Fruit fly (Drosophila melanogaster) whole organism, embryonic: Measurements from ENCODE around the gene CG7231.

ENCODE experiments used
- CG10321 ChIP-seq: fragments of 200-800 bp; sonication (Bioruptor generic); IDR thresholded peaks from 2 replicates; pipeline ENCODE4 v1.3.6; 2022; ENCODE audit warnings: missing biosample characterization, missing genetic modification characterization
- CG10462 ChIP-seq: fragments of 200-800 bp; sonication (Bioruptor generic); optimal IDR thresholded peaks from 2 replicates; lab custom pipeline; 2016; ENCODE audit warnings: missing biosample characterization, missing genetic modification characterization
- CG13123 ChIP-seq: fragments of 200-800 bp; sonication (Bioruptor generic); optimal IDR thresholded peaks from 2 replicates; lab custom pipeline; 2016; ENCODE audit warnings: missing biosample characterization, missing genetic modification characterization
- CG15479 ChIP-seq: fragments of 200-800 bp; sonication (Bioruptor generic); optimal IDR thresholded peaks from 3 replicates; lab custom pipeline; 2019; ENCODE audit warnings: missing biosample characterization, mild to moderate bottlenecking, missing genetic modification characterization, moderate library complexity
- CG15514 ChIP-seq: fragments of 200-800 bp; sonication (Bioruptor generic); optimal IDR thresholded peaks from 3 replicates; lab custom pipeline; 2017; ENCODE audit warnings: missing biosample characterization, missing genetic modification characterization, mild to moderate bottlenecking, moderate library complexity, missing genetic modification reagents
- CG18764 ChIP-seq: fragments of 200-800 bp; sonication (Bioruptor generic); optimal IDR thresholded peaks from 3 replicates; lab custom pipeline; 2016; ENCODE audit warnings: missing biosample characterization, missing genetic modification characterization
- CG2116 ChIP-seq: fragments of 200-800 bp; sonication (Bioruptor generic); optimal IDR thresholded peaks from 3 replicates; lab custom pipeline; 2018; ENCODE audit warnings: missing biosample characterization, mild to moderate bottlenecking, missing genetic modification characterization
- CG2120 ChIP-seq: fragments of 200-800 bp; sonication (Bioruptor generic); optimal IDR thresholded peaks from 3 replicates; lab custom pipeline; 2016; ENCODE audit warnings: missing biosample characterization, missing genetic modification characterization
- CG2875 ChIP-seq: fragments of 200-800 bp; sonication (Bioruptor generic); optimal IDR thresholded peaks from 2 replicates; lab custom pipeline; 2017; ENCODE audit warnings: missing biosample characterization, mild to moderate bottlenecking, missing genetic modification characterization, missing genetic modification reagents
- CG34376 ChIP-seq: fragments of 200-800 bp; sonication (Bioruptor generic); optimal IDR thresholded peaks from 2 replicates; lab custom pipeline; 2018; ENCODE audit warnings: missing biosample characterization, mild to moderate bottlenecking, missing genetic modification characterization
- CG3847 ChIP-seq: fragments of 200-800 bp; sonication (Bioruptor generic); IDR thresholded peaks from 2 replicates; pipeline ENCODE4 v1.3.6; 2022; ENCODE audit warnings: missing biosample characterization, missing genetic modification characterization
- CG7357 ChIP-seq: fragments of 200-800 bp; sonication (Bioruptor generic); IDR thresholded peaks from 3 replicates; pipeline ENCODE4 v1.3.6; 2022; ENCODE audit warnings: missing biosample characterization, missing genetic modification characterization
- CrebB ChIP-seq: fragments of 200-800 bp; sonication (Bioruptor generic); optimal IDR thresholded peaks from 3 replicates; lab custom pipeline; 2018; ENCODE audit warnings: missing biosample characterization, mild to moderate bottlenecking, missing genetic modification characterization
- D19A ChIP-seq: fragments of 200-800 bp; optimal IDR thresholded peaks from 3 replicates; lab custom pipeline; 2019; ENCODE audit warnings: missing biosample characterization, mild to moderate bottlenecking, missing genetic modification characterization, moderate library complexity
- Dfd ChIP-seq, 2 experiments: fragments of >200 bp; optimal IDR thresholded peaks; 2 replicates each; lab custom pipeline; 2017; ENCODE audit warnings: missing biosample characterization in 2 of 2, missing genetic modification characterization in 2 of 2
- Dp ChIP-seq: fragments of 200-800 bp; sonication (Bioruptor generic); optimal IDR thresholded peaks from 2 replicates; lab custom pipeline; 2018; ENCODE audit warnings: missing biosample characterization, mild to moderate bottlenecking, missing genetic modification characterization, moderate library complexity
- GATAe ChIP-seq: fragments of 200-800 bp; sonication (Bioruptor generic); conservative IDR thresholded peaks from 2 replicates; pipeline ENCODE4 v1.3.6; 2022; ENCODE audit warnings: missing biosample characterization, missing genetic modification characterization
- Hmr ChIP-seq: fragments of 200-800 bp; sonication (Bioruptor generic); optimal IDR thresholded peaks from 3 replicates; lab custom pipeline; 2017; ENCODE audit warnings: mild to moderate bottlenecking, missing biosample characterization, missing genetic modification reagents, missing genetic modification characterization
- NC2β ChIP-seq: fragments of 200-800 bp; sonication (Bioruptor generic); optimal IDR thresholded peaks from 2 replicates; lab custom pipeline; 2016; ENCODE audit warnings: missing biosample characterization, missing genetic modification characterization
- Nf-YC ChIP-seq: fragments of 200-800 bp; optimal IDR thresholded peaks from 3 replicates; lab custom pipeline; 2019; ENCODE audit warnings: missing biosample characterization, mild to moderate bottlenecking, missing genetic modification characterization, moderate library complexity
- Ravus ChIP-seq: fragments of 200-800 bp; sonication (Bioruptor generic); IDR thresholded peaks from 2 replicates; pipeline ENCODE4 v1.3.6; 2022; ENCODE audit warnings: missing biosample characterization, missing genetic modification characterization
- Rx ChIP-seq: fragments of 200-800 bp; sonication (Bioruptor generic); IDR thresholded peaks from 2 replicates; pipeline ENCODE4 v1.3.6; 2022; ENCODE audit warnings: missing biosample characterization, missing genetic modification characterization
- Side ChIP-seq: fragments of 200-800 bp; sonication (Bioruptor generic); optimal IDR thresholded peaks from 2 replicates; lab custom pipeline; 2016; ENCODE audit warnings: missing biosample characterization, missing genetic modification characterization
- Trl ChIP-seq, 3 experiments: fragments of >200 bp in 2 of 3; fragments of 200-800 bp in 1 of 3; sonication (Bioruptor generic) in 1 of 3; optimal IDR thresholded peaks; 2 replicates in 1 of 3; 3 replicates in 2 of 3; lab custom pipeline; 2016 to 2017; ENCODE audit warnings: missing biosample characterization in 1 of 3, missing genetic modification characterization in 1 of 3
- az2 ChIP-seq: fragments of 200-800 bp; sonication (Bioruptor generic); optimal IDR thresholded peaks from 3 replicates; lab custom pipeline; 2016; ENCODE audit warnings: missing biosample characterization, missing genetic modification characterization
- bcd ChIP-seq: fragments of 200-800 bp; sonication (Bioruptor generic); optimal IDR thresholded peaks from 2 replicates; lab custom pipeline; 2017; ENCODE audit warnings: missing biosample characterization, mild to moderate bottlenecking, missing genetic modification characterization
- br ChIP-seq: fragments of >200 bp; optimal IDR thresholded peaks from 2 replicates; lab custom pipeline; 2017
- ci ChIP-seq: fragments of 200-800 bp; sonication (Bioruptor generic); IDR thresholded peaks from 3 replicates; pipeline ENCODE4 v1.3.6; 2022; ENCODE audit warnings: missing biosample characterization, missing genetic modification characterization
- danr ChIP-seq: fragments of 200-800 bp; sonication (Bioruptor generic); IDR thresholded peaks from 2 replicates; pipeline ENCODE4 v1.3.6; 2022; ENCODE audit warnings: missing biosample characterization, missing genetic modification characterization
- dysf ChIP-seq: fragments of 200-800 bp; sonication (Bioruptor generic); IDR thresholded peaks from 3 replicates; pipeline ENCODE4 v1.3.6; 2022; ENCODE audit warnings: missing biosample characterization, missing genetic modification characterization
- esg ChIP-seq: fragments of 200-800 bp; sonication (Bioruptor generic); conservative IDR thresholded peaks from 2 replicates; pipeline ENCODE4 v1.3.6; 2022; ENCODE audit warnings: missing biosample characterization, missing genetic modification characterization
- exex ChIP-seq: fragments of 200-800 bp; sonication (Bioruptor generic); optimal IDR thresholded peaks from 4 replicates; lab custom pipeline; 2018; ENCODE audit warnings: missing biosample characterization, mild to moderate bottlenecking, missing genetic modification characterization, moderate library complexity
- ftz-f1 ChIP-seq: fragments of 200-800 bp; sonication (Bioruptor generic); optimal IDR thresholded peaks from 2 replicates; lab custom pipeline; 2016; ENCODE audit warnings: missing biosample characterization, missing genetic modification characterization
- gsb-n ChIP-seq: fragments of 200-800 bp; sonication (Bioruptor generic); optimal IDR thresholded peaks from 3 replicates; lab custom pipeline; 2018; ENCODE audit warnings: missing biosample characterization, mild to moderate bottlenecking, missing genetic modification characterization
- gt ChIP-seq: fragments of 200-800 bp; sonication (Bioruptor generic); IDR thresholded peaks from 2 replicates; pipeline ENCODE4 v1.3.6; 2022; ENCODE audit warnings: missing biosample characterization, missing genetic modification characterization
- kah ChIP-seq: fragments of 200-800 bp; sonication (Bioruptor generic); optimal IDR thresholded peaks from 2 replicates; lab custom pipeline; 2018; ENCODE audit warnings: missing biosample characterization, mild to moderate bottlenecking, missing genetic modification characterization
- maf-S ChIP-seq: fragments of 200-800 bp; sonication (Bioruptor generic); optimal IDR thresholded peaks from 2 replicates; lab custom pipeline; 2016; ENCODE audit warnings: missing biosample characterization, missing genetic modification characterization
- mld ChIP-seq: fragments of 200-800 bp; sonication (Bioruptor generic); IDR thresholded peaks from 3 replicates; pipeline ENCODE4 v1.3.6; 2022; ENCODE audit warnings: missing biosample characterization, missing genetic modification characterization; ENCODE audit not compliant: partially characterized antibody
- peb ChIP-seq: fragments of 200-800 bp; sonication (Bioruptor generic); IDR thresholded peaks from 2 replicates; pipeline ENCODE4 v1.3.6; 2022; ENCODE audit warnings: missing biosample characterization, missing genetic modification characterization
- rib ChIP-seq: fragments of 200-800 bp; sonication (Bioruptor generic); IDR thresholded peaks from 2 replicates; pipeline ENCODE4 v1.3.6; 2022; ENCODE audit warnings: missing biosample characterization, missing genetic modification characterization
- run ChIP-seq: fragments of 200-800 bp; sonication (Bioruptor generic); optimal IDR thresholded peaks from 3 replicates; lab custom pipeline; 2018; ENCODE audit warnings: missing biosample characterization, mild to moderate bottlenecking, missing genetic modification characterization
- sens-2 ChIP-seq: fragments of 200-800 bp; sonication (Bioruptor generic); IDR thresholded peaks from 2 replicates; pipeline ENCODE4 v1.3.6; 2022; ENCODE audit warnings: missing biosample characterization, missing genetic modification characterization
- seq ChIP-seq: fragments of 200-800 bp; sonication (Bioruptor generic); IDR thresholded peaks from 2 replicates; pipeline ENCODE4 v1.3.6; 2022; ENCODE audit warnings: missing biosample characterization, missing genetic modification characterization
- sr ChIP-seq: fragments of 200-800 bp; sonication (Bioruptor generic); IDR thresholded peaks from 3 replicates; pipeline ENCODE4 v1.3.6; 2022; ENCODE audit warnings: missing biosample characterization, missing genetic modification characterization
- toy ChIP-seq: fragments of 200-800 bp; sonication (Bioruptor generic); IDR thresholded peaks from 2 replicates; pipeline ENCODE4 v1.3.6; 2022; ENCODE audit warnings: missing biosample characterization, missing genetic modification characterization
- trem ChIP-seq: fragments of 200-800 bp; optimal IDR thresholded peaks from 3 replicates; lab custom pipeline; 2019; ENCODE audit warnings: missing biosample characterization, mild to moderate bottlenecking, missing genetic modification characterization, moderate library complexity
- trh ChIP-seq: fragments of 200-800 bp; sonication (Bioruptor generic); optimal IDR thresholded peaks from 2 replicates; lab custom pipeline; 2016; ENCODE audit warnings: missing biosample characterization, missing genetic modification characterization
- twi ChIP-seq: fragments of 200-800 bp; optimal IDR thresholded peaks from 2 replicates; lab custom pipeline; 2019; ENCODE audit warnings: missing biosample characterization, mild to moderate bottlenecking, missing genetic modification characterization, moderate library complexity
- vnd ChIP-seq: fragments of 200-800 bp; sonication (Bioruptor generic); IDR thresholded peaks from 3 replicates; pipeline ENCODE4 v1.3.6; 2022; ENCODE audit warnings: missing biosample characterization, missing genetic modification characterization; ENCODE audit not compliant: partially characterized antibody

The CG7231 gene

dm6 chr2L:7993984-7994854 is 10.5 kb downstream of the CG7231 start, which contains the start of gene pes (continued):
- TF ChIP-seq danr (GFP tag; lab: Robert Waterston, UW) (peak; percentile 93), CG2875 (GFP tag; lab: Kevin White, UChicago) (no peak), CG13123 (GFP tag; lab: Kevin White, UChicago) (peak; percentile 52), maf-S (GFP tag; lab: Kevin White, UChicago) (peak; percentile 74), CG10321 (GFP tag; lab: Robert Waterston, UW) (peak; percentile 32; the same call in 1 of the 2 replicates), Dfd (GFP tag; optimal IDR thresholded peaks at IDR 0.05; lab: Kevin White, UChicago) (no peak), CG15514 (peak; percentile 83), D19A (tag; lab: Kevin White, UChicago) (peak; percentile 100), CG10462 (peak; percentile 69), bcd (GFP tag; lab: Kevin White, UChicago) (peak; percentile 95), seq (GFP tag; lab: Robert Waterston, UW) (peak; percentile 83), kah (GFP tag; lab: Kevin White, UChicago) (peak; percentile 86), GATAe (GFP tag; lab: Robert Waterston, UW) (peak; percentile 95), CG3847 (GFP tag; lab: Robert Waterston, UW) (peak; percentile 90), gt (peak; percentile 78), dysf (GFP tag; lab: Robert Waterston, UW) (peak; percentile 37; the same call in 1 of the 3 replicates), ftz-f1 (GFP tag; lab: Kevin White, UChicago) (peak; percentile 85), CG15479 (GFP tag; lab: Kevin White, UChicago) (peak; percentile 28), NC2β (GFP tag; lab: Kevin White, UChicago) (no peak), Side (GFP tag; lab: Kevin White, UChicago) (peak; percentile 92), br (lab: Kevin White, UChicago) (no peak), Trl (optimal IDR thresholded peaks at IDR 0.05; lab: Kevin White, UChicago) (peak; percentile 78 to 93), Trl (GFP tag; optimal IDR thresholded peaks at IDR 0.05; lab: Kevin White, UChicago) (peak; percentile 92), ci (peak; percentile 81), Nf-YC (tag; lab: Kevin White, UChicago) (peak; percentile 81), esg (GFP tag; lab: Robert Waterston, UW) (peak; percentile 76), peb (GFP tag; lab: Robert Waterston, UW) (peak; percentile 89), Ravus (peak; percentile 78), CG2120 (GFP tag; lab: Kevin White, UChicago) (peak; percentile 65), CG7357 (GFP tag; lab: Robert Waterston, UW) (peak; percentile 88), CrebB (peak; percentile 24), toy (GFP tag; lab: Robert Waterston, UW) (peak; percentile 84), CG2116 (peak; percentile 72), Rx (GFP tag; lab: Robert Waterston, UW) (peak; percentile 91), Hmr (GFP tag; lab: Kevin White, UChicago) (peak; percentile 16), exex (tag; lab: Kevin White, UChicago) (peak; percentile 90), sr (GFP tag; lab: Robert Waterston, UW) (peak; percentile 46; the same call in 2 of the 3 replicates), vnd (GFP tag; lab: Robert Waterston, UW) (no peak), Dp (GFP tag; lab: Kevin White, UChicago) (no peak), twi (peak; percentile 65), run (tag; lab: Kevin White, UChicago) (no peak), trh (GFP tag; lab: Kevin White, UChicago) (no peak), gsb-n (tag; lab: Kevin White, UChicago) (peak; percentile 98), rib (GFP tag; lab: Robert Waterston, UW) (peak; percentile 57; the same call in 1 of the 2 replicates), sens-2 (GFP tag; lab: Robert Waterston, UW) (peak; percentile 63), trem (tag; lab: Kevin White, UChicago) (peak; percentile 72), az2 (GFP tag; lab: Kevin White, UChicago) (peak; percentile 86), CG34376 (GFP tag; lab: Kevin White, UChicago) (peak; percentile 98), CG18764 (GFP tag; lab: Kevin White, UChicago) (peak; percentile 83), mld (GFP tag; lab: Robert Waterston, UW) (peak; percentile 69; the same call in 2 of the 3 replicates)
